Fruit fly (Drosophila melanogaster) whole organism, embryonic: ENCODE data around the gene mRpL13.

Experiments
- Aef1 ChIP-seq: fragments of 200-800 bp; sonication (Bioruptor generic); IDR thresholded peaks from 3 replicates; pipeline ENCODE4 v1.3.6; 2022; ENCODE audit warnings: missing biosample characterization, missing genetic modification characterization
- Bdp1 ChIP-seq: fragments of 200-800 bp; sonication (Bioruptor generic); optimal IDR thresholded peaks from 3 replicates; lab custom pipeline; 2016; ENCODE audit warnings: missing biosample characterization, missing genetic modification characterization
- Blimp-1 ChIP-seq: fragments of 200-800 bp; sonication (Bioruptor generic); optimal IDR thresholded peaks from 3 replicates; lab custom pipeline; 2018; ENCODE audit warnings: missing biosample characterization, missing genetic modification characterization, mild to moderate bottlenecking, moderate library complexity, missing genetic modification reagents
- CG10209 ChIP-seq: fragments of 200-800 bp; sonication (Bioruptor generic); optimal IDR thresholded peaks from 3 replicates; lab custom pipeline; 2017; ENCODE audit warnings: missing biosample characterization, mild to moderate bottlenecking, missing genetic modification characterization, missing genetic modification reagents
- CG10462 ChIP-seq: fragments of 200-800 bp; sonication (Bioruptor generic); optimal IDR thresholded peaks from 2 replicates; lab custom pipeline; 2016; ENCODE audit warnings: missing biosample characterization, missing genetic modification characterization
- CG11560 ChIP-seq: fragments of 200-800 bp; sonication (Bioruptor generic); IDR thresholded peaks from 3 replicates; pipeline ENCODE4 v1.3.6; 2022; ENCODE audit warnings: missing biosample characterization, missing genetic modification characterization
- CG12299 ChIP-seq: fragments of 200-800 bp; sonication (Bioruptor generic); optimal IDR thresholded peaks from 2 replicates; lab custom pipeline; 2018; ENCODE audit warnings: missing biosample characterization, mild to moderate bottlenecking, missing genetic modification characterization
- CG1233 ChIP-seq: fragments of 200-800 bp; sonication (Bioruptor generic); optimal IDR thresholded peaks from 4 replicates; lab custom pipeline; 2018; ENCODE audit warnings: missing biosample characterization, mild to moderate bottlenecking, missing genetic modification characterization
- CG12659 ChIP-seq: fragments of 200-800 bp; sonication (Bioruptor generic); optimal IDR thresholded peaks from 3 replicates; lab custom pipeline; 2017; ENCODE audit warnings: mild to moderate bottlenecking, missing biosample characterization, missing genetic modification reagents, missing genetic modification characterization
- CG17829 ChIP-seq: fragments of 200-800 bp; optimal IDR thresholded peaks from 2 replicates; lab custom pipeline; 2019; ENCODE audit warnings: missing biosample characterization, mild to moderate bottlenecking, missing genetic modification characterization, moderate library complexity
- CG2120 ChIP-seq: fragments of 200-800 bp; sonication (Bioruptor generic); optimal IDR thresholded peaks from 3 replicates; lab custom pipeline; 2016; ENCODE audit warnings: missing biosample characterization, missing genetic modification characterization
- CG2712 ChIP-seq: fragments of 200-800 bp; optimal IDR thresholded peaks from 3 replicates; lab custom pipeline; 2019; ENCODE audit warnings: missing biosample characterization, mild to moderate bottlenecking, missing genetic modification characterization, moderate library complexity
- CG32767 ChIP-seq: fragments of 200-800 bp; sonication (Bioruptor generic); IDR thresholded peaks from 2 replicates; pipeline ENCODE4 v1.3.6; 2022; ENCODE audit warnings: missing biosample characterization, missing genetic modification characterization
- CG33557 ChIP-seq: fragments of 200-800 bp; sonication (Bioruptor generic); optimal IDR thresholded peaks from 2 replicates; lab custom pipeline; 2019; ENCODE audit warnings: missing biosample characterization, mild to moderate bottlenecking, missing genetic modification characterization, moderate library complexity
- CG6654 ChIP-seq: fragments of 200-800 bp; sonication (Bioruptor generic); optimal IDR thresholded peaks from 2 replicates; lab custom pipeline; 2017; ENCODE audit warnings: missing biosample characterization, mild to moderate bottlenecking, missing genetic modification characterization
- CG6683 ChIP-seq: fragments of 200-800 bp; sonication (Bioruptor generic); optimal IDR thresholded peaks from 2 replicates; lab custom pipeline; 2017; ENCODE audit warnings: missing biosample characterization, mild to moderate bottlenecking, missing genetic modification characterization, missing genetic modification reagents
- CrebB ChIP-seq: fragments of 200-800 bp; sonication (Bioruptor generic); optimal IDR thresholded peaks from 3 replicates; lab custom pipeline; 2018; ENCODE audit warnings: missing biosample characterization, mild to moderate bottlenecking, missing genetic modification characterization
- Dip2 ChIP-seq: fragments of 200-800 bp; sonication (Bioruptor generic); IDR thresholded peaks from 2 replicates; pipeline ENCODE4 v1.3.6; 2022; ENCODE audit warnings: missing biosample characterization, missing genetic modification characterization
- Doc3 ChIP-seq: fragments of 200-800 bp; sonication (Bioruptor generic); IDR thresholded peaks from 3 replicates; pipeline ENCODE4 v1.3.6; 2022; ENCODE audit warnings: missing biosample characterization, missing genetic modification characterization; ENCODE audit not compliant: partially characterized antibody
- Eip74EF ChIP-seq, 2 experiments: fragments of 200-800 bp in 1 of 2; fragments of >200 bp in 1 of 2; sonication (Bioruptor generic) in 1 of 2; optimal IDR thresholded peaks; 2 replicates each; lab custom pipeline; 2017 to 2019; ENCODE audit warnings: missing biosample characterization in 2 of 2, missing genetic modification characterization in 2 of 2, mild to moderate bottlenecking in 1 of 2, moderate library complexity in 1 of 2
- Elba2 ChIP-seq: fragments of 200-800 bp; sonication (Bioruptor generic); optimal IDR thresholded peaks from 3 replicates; lab custom pipeline; 2016; ENCODE audit warnings: missing biosample characterization, missing genetic modification characterization
- HmgZ ChIP-seq: fragments of 200-800 bp; sonication (Bioruptor generic); optimal IDR thresholded peaks from 2 replicates; lab custom pipeline; 2018; ENCODE audit warnings: missing biosample characterization, mild to moderate bottlenecking, missing genetic modification characterization
- Lhr ChIP-seq: fragments of 200-800 bp; sonication (Bioruptor generic); optimal IDR thresholded peaks from 3 replicates; lab custom pipeline; 2017; ENCODE audit warnings: mild to moderate bottlenecking, missing biosample characterization, missing genetic modification reagents, missing genetic modification characterization
- Mad ChIP-seq: fragments of 200-800 bp; sonication (Bioruptor generic); optimal IDR thresholded peaks from 2 replicates; lab custom pipeline; 2016; ENCODE audit warnings: missing biosample characterization, missing genetic modification characterization
- Mrtf ChIP-seq: fragments of 200-800 bp; sonication (Bioruptor generic); IDR thresholded peaks from 3 replicates; pipeline ENCODE4 v1.3.6; 2022; ENCODE audit warnings: missing biosample characterization, missing genetic modification characterization
- Nf-YA ChIP-seq: fragments of 200-800 bp; sonication (Bioruptor generic); IDR thresholded peaks from 2 replicates; pipeline ENCODE4 v1.3.6; 2022; ENCODE audit warnings: missing biosample characterization, missing genetic modification characterization
- Optix ChIP-seq: fragments of 200-800 bp; sonication (Bioruptor generic); IDR thresholded peaks from 3 replicates; pipeline ENCODE4 v1.3.6; 2022; ENCODE audit warnings: missing biosample characterization, missing genetic modification characterization
- Poxn ChIP-seq: fragments of 200-800 bp; sonication (Bioruptor generic); IDR thresholded peaks from 2 replicates; pipeline ENCODE4 v1.3.6; 2022; ENCODE audit warnings: missing biosample characterization, missing genetic modification characterization
- Sox100B ChIP-seq: fragments of 200-800 bp; sonication (Bioruptor generic); optimal IDR thresholded peaks from 3 replicates; lab custom pipeline; 2018; ENCODE audit warnings: missing biosample characterization, mild to moderate bottlenecking, missing genetic modification characterization
- Sry-β ChIP-seq: fragments of 200-800 bp; sonication (Bioruptor generic); optimal IDR thresholded peaks from 2 replicates; lab custom pipeline; 2018; ENCODE audit warnings: missing biosample characterization, mild to moderate bottlenecking, missing genetic modification characterization, moderate library complexity
- Sry-δ ChIP-seq: fragments of 200-800 bp; sonication (Bioruptor generic); optimal IDR thresholded peaks from 2 replicates; lab custom pipeline; 2016; ENCODE audit warnings: missing biosample characterization, missing genetic modification characterization
- Stat92E ChIP-seq, 3 experiments: fragments of >200 bp in 2 of 3; fragments of 200-800 bp in 1 of 3; sonication (Bioruptor generic) in 1 of 3; optimal IDR thresholded peaks; 2 replicates each; lab custom pipeline; 2017 to 2019; ENCODE audit warnings: missing biosample characterization in 3 of 3, missing genetic modification characterization in 3 of 3, mild to moderate bottlenecking in 1 of 3, moderate library complexity in 1 of 3
- br ChIP-seq: fragments of >200 bp; optimal IDR thresholded peaks from 2 replicates; lab custom pipeline; 2017
- dmrt11E ChIP-seq: fragments of 200-800 bp; sonication (Bioruptor generic); optimal IDR thresholded peaks from 3 replicates; lab custom pipeline; 2018; ENCODE audit warnings: missing biosample characterization, mild to moderate bottlenecking, missing genetic modification characterization, moderate library complexity
- ems ChIP-seq: fragments of 200-800 bp; sonication (Bioruptor generic); optimal IDR thresholded peaks from 3 replicates; lab custom pipeline; 2016; ENCODE audit warnings: missing biosample characterization, missing genetic modification characterization
- grau ChIP-seq: fragments of 200-800 bp; optimal IDR thresholded peaks from 3 replicates; lab custom pipeline; 2019; ENCODE audit warnings: missing biosample characterization, mild to moderate bottlenecking, missing genetic modification characterization, moderate library complexity
- h ChIP-seq: fragments of >200 bp; optimal IDR thresholded peaks from 2 replicates; lab custom pipeline; 2017
- insv ChIP-seq, 2 experiments: fragments of 200-800 bp; sonication (Bioruptor generic); optimal IDR thresholded peaks; 3 replicates each; lab custom pipeline; 2016 to 2018; ENCODE audit warnings: missing biosample characterization in 2 of 2, missing genetic modification characterization in 2 of 2
- odd ChIP-seq: fragments of 200-800 bp; sonication (Bioruptor generic); optimal IDR thresholded peaks from 2 replicates; lab custom pipeline; 2017; ENCODE audit warnings: missing biosample characterization, mild to moderate bottlenecking, missing genetic modification characterization
- org-1 ChIP-seq: fragments of 200-800 bp; sonication (Bioruptor generic); optimal IDR thresholded peaks from 2 replicates; lab custom pipeline; 2017; ENCODE audit warnings: missing biosample characterization, missing genetic modification characterization
- phol ChIP-seq: fragments of 200-800 bp; sonication (Bioruptor generic); optimal IDR thresholded peaks from 3 replicates; lab custom pipeline; 2018; ENCODE audit warnings: missing biosample characterization, mild to moderate bottlenecking, missing genetic modification characterization, moderate library complexity
- ranshi ChIP-seq: fragments of 200-800 bp; sonication (Bioruptor generic); IDR thresholded peaks from 2 replicates; pipeline ENCODE4 v1.3.6; 2022; ENCODE audit warnings: missing biosample characterization, missing genetic modification characterization
- sim ChIP-seq: fragments of 200-800 bp; sonication (Bioruptor generic); IDR thresholded peaks from 2 replicates; pipeline ENCODE4 v1.3.6; 2022; ENCODE audit warnings: missing biosample characterization, missing genetic modification characterization
- sima ChIP-seq: fragments of 200-800 bp; sonication (Bioruptor generic); optimal IDR thresholded peaks from 2 replicates; lab custom pipeline; 2016; ENCODE audit warnings: missing biosample characterization, missing genetic modification characterization
- slp2 ChIP-seq: fragments of 200-800 bp; sonication (Bioruptor generic); optimal IDR thresholded peaks from 2 replicates; lab custom pipeline; 2016; ENCODE audit warnings: missing biosample characterization, missing genetic modification characterization
- sob ChIP-seq: fragments of 200-800 bp; sonication (Bioruptor generic); IDR thresholded peaks from 2 replicates; pipeline ENCODE4 v1.3.6; 2022; ENCODE audit warnings: missing biosample characterization, missing genetic modification characterization
- stc ChIP-seq: fragments of 200-800 bp; sonication (Bioruptor generic); IDR thresholded peaks from 2 replicates; pipeline ENCODE4 v1.3.6; 2022; ENCODE audit warnings: missing biosample characterization, missing genetic modification characterization
- tin ChIP-seq: fragments of 200-800 bp; sonication (Bioruptor generic); optimal IDR thresholded peaks from 3 replicates; lab custom pipeline; 2016; ENCODE audit warnings: missing biosample characterization, missing genetic modification characterization
- vnd ChIP-seq: fragments of 200-800 bp; sonication (Bioruptor generic); IDR thresholded peaks from 3 replicates; pipeline ENCODE4 v1.3.6; 2022; ENCODE audit warnings: missing biosample characterization, missing genetic modification characterization; ENCODE audit not compliant: partially characterized antibody

Gene mRpL13

dm6 chr2L:18839143-18839872, 19.7 kb downstream of the mRpL13 start, which contains the start of gene CG10600 (continued):
- TF ChIP-seq slp2 (GFP tag; lab: Kevin White, UChicago) (peak; percentile 63), CG10462 (GFP tag; lab: Kevin White, UChicago) (peak; percentile 40), CG12299 (tag; lab: Kevin White, UChicago) (peak; percentile 65), CG12659 (peak; percentile 93), Stat92E (GFP tag; optimal IDR thresholded peaks at IDR 0.05; lab: Kevin White, UChicago) (peak in 1 of 3 experiments; percentile 82), CG17829 (tag; lab: Kevin White, UChicago) (peak; percentile 80), Dip2 (GFP tag; lab: Robert Waterston, UW) (peak; percentile 84), CG10209 (GFP tag; lab: Kevin White, UChicago) (peak; percentile 78), odd (peak; percentile 36), Doc3 (GFP tag; lab: Robert Waterston, UW) (peak; percentile 62), Blimp-1 (GFP tag; lab: Kevin White, UChicago) (no peak), sima (peak; percentile 34), dmrt11E (peak; percentile 54), CG32767 (GFP tag; lab: Robert Waterston, UW) (no peak; the same call in 1 of the 2 replicates), org-1 (GFP tag; lab: Kevin White, UChicago) (peak; percentile 69), CG6654 (no peak), sim (GFP tag; lab: Robert Waterston, UW) (no peak), Eip74EF (GFP tag; optimal IDR thresholded peaks at IDR 0.05; lab: Kevin White, UChicago) (no peak), Mad (GFP tag; lab: Kevin White, UChicago) (peak; percentile 90), CG2120 (GFP tag; lab: Kevin White, UChicago) (peak; percentile 93), Bdp1 (peak; percentile 84), Sry-β (no peak), Optix (peak; percentile 58; the same call in 2 of the 3 replicates), CG6683 (GFP tag; lab: Kevin White, UChicago) (no peak), vnd (peak; percentile 58), Elba2 (peak; percentile 43), br (lab: Kevin White, UChicago) (no peak), stc (GFP tag; lab: Robert Waterston, UW) (peak; percentile 47; the same call in 1 of the 2 replicates), Sry-δ (GFP tag; lab: Kevin White, UChicago) (peak; percentile 83), CG33557 (GFP tag; lab: Kevin White, UChicago) (peak; percentile 46), sob (peak; percentile 92), CG2712 (tag; lab: Kevin White, UChicago) (peak; percentile 94), tin (GFP tag; lab: Kevin White, UChicago) (peak; percentile 89), h (lab: Kevin White, UChicago) (no peak), grau (tag; lab: Kevin White, UChicago) (peak; percentile 69), CG11560 (tag; lab: Robert Waterston, UW) (peak; percentile 83; the same call in 2 of the 3 replicates), Nf-YA (GFP tag; lab: Robert Waterston, UW) (no peak), Aef1 (GFP tag; lab: Robert Waterston, UW) (peak; percentile 53), ranshi (GFP tag; lab: Robert Waterston, UW) (peak; percentile 62), HmgZ (tag; lab: Kevin White, UChicago) (peak; percentile 93), CG1233 (peak; percentile 69), insv (GFP tag; optimal IDR thresholded peaks at IDR 0.05; lab: Kevin White, UChicago) (peak in 1 of 2 experiments; percentile 79), ems (GFP tag; lab: Kevin White, UChicago) (peak; percentile 86), Lhr (GFP tag; lab: Kevin White, UChicago) (peak; percentile 98), phol (peak; percentile 69), Mrtf (GFP tag; lab: Robert Waterston, UW) (peak; percentile 44; the same call in 1 of the 3 replicates), Poxn (GFP tag; lab: Robert Waterston, UW) (no peak), Sox100B (GFP tag; lab: Kevin White, UChicago) (no peak), CrebB (tag; lab: Kevin White, UChicago) (peak; percentile 64)
